Worm (Caenorhabditis elegans) whole organism, dauer: Measurements from ENCODE around the gene W06D11.2.
"Not testable (repeated sequence)": the region's sequence is repeated elsewhere in the genome, so short reads cannot be mapped to it uniquely, and the experiment has no call there.

Source experiments
- unc-62 ChIP-seq: sonication (generic microtip); optimal IDR thresholded peaks from 2 replicates; lab custom pipeline; 2017; ENCODE audit warnings: missing biosample characterization, missing genetic modification reagents, missing genetic modification characterization

W06D11.2 gene

DNA sequence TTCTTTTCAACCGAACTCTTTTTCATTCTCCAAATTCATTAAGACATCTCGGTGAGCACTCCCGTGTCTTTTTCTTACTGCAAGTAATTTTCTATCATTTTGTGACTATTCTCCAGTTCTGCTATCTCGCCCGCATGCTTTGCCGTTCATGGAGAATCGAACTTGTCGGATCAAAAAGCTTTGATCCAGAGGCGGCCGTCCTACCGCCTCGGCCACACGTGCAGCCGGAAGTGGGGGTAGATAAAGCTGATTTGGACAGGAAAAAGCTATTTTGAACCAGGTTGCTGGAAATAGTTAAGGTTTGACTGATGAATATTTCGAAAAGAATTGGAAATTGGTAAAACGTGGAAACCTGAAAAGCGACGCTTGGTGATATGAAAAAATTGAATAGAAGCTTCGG lies 7.7 kb upstream of the W06D11.2 start:
- TF ChIP-seq unc-62 (GFP tag; lab: Kevin White, UChicago): no peak

- TF ChIP-seq unc-62 (GFP tag; lab: Kevin White, UChicago): not testable (repeated sequence)
Measured at ce11 chrX:12302755-12303154, 6.2 kb upstream of the W06D11.2 start, which contains the start of gene dot-1.3. dot-1.3 (minus strand) TSS chrX:12302855.

DNA sequence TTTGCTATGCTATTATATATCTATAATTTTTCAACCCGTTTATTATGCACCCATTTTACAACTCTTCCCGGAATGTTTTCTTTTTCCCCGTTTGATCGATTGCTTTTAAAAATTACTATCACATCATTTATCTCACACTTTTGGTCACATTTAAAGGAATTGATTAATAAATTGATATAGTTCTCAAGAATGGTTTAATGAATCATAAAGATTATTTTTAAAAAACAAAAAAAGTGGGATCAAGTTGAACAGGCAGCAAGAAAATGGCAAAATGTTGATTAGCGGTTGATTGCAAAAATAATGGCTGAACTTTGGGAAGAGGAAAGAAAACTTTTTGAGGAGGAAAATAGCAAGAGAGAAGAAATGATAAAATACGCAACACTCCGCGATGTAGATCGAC lies 3.3 kb upstream of the W06D11.2 start, which contains the start of gene W06D11.5:
W06D11.5 (plus strand) TSS at position 301 of the 400 bp plus-strand sequence.
- no peak for TF ChIP-seq unc-62 (GFP tag; lab: Kevin White, UChicago)

ce11 chrX:12298324-12298723 lies 1.8 kb upstream of the W06D11.2 start, which contains the start of gene W06D11.3:
W06D11.3 (plus strand) TSS chrX:12298683.
- no peak for TF ChIP-seq unc-62 (GFP tag; lab: Kevin White, UChicago)

- TF ChIP-seq unc-62 (GFP tag; lab: Kevin White, UChicago): no peak
Measured at ce11 chrX:12294263-12294662, 2.3 kb downstream of the W06D11.2 start, which contains the start of gene W06D11.1. W06D11.1 (plus strand) TSS chrX:12294563.

DNA sequence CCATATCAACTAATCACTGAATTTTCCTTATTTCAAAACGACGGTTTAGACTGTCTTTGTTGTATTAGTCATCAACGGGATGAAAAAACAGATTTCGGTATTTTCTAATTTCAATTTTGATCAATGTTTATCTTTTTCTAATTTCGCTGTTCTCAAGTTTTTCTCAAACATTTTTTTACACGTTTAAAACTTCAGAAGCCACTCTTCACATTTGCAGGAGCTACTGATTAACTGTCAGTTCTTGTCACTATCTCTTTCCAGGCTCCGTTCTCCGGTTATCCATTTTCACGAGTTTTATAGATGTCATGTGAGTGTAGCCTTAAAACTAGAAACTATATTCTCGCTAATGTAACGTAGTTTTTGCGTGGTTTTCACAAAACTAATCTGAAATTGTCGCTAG lies 6.0 kb downstream of the W06D11.2 start, which contains the start of gene C04B4.4:
C04B4.4 (plus strand) TSS at position 301 of the 400 bp plus-strand sequence.
- no peak for TF ChIP-seq unc-62 (GFP tag; lab: Kevin White, UChicago)

- no peak for TF ChIP-seq unc-62 (GFP tag; lab: Kevin White, UChicago)
Measured at ce11 chrX:12288254-12288653, 8.3 kb downstream of the W06D11.2 start, which contains the start of gene C04B4.5. C04B4.5 (minus strand) TSS chrX:12288354.

- no peak for TF ChIP-seq unc-62 (GFP tag; lab: Kevin White, UChicago)
Measured at ce11 chrX:12285496-12285895, 11.0 kb downstream of the W06D11.2 start, which contains the start of gene lips-2. lips-2 (plus strand) TSS chrX:12285796.

- no peak for TF ChIP-seq unc-62 (GFP tag; lab: Kevin White, UChicago)
Measured at ce11 chrX:12284161-12284560, 12.4 kb downstream of the W06D11.2 start.

- no peak for TF ChIP-seq unc-62 (GFP tag; lab: Kevin White, UChicago)
Measured at ce11 chrX:12282911-12283310, 13.6 kb downstream of the W06D11.2 start, which contains the start of gene C04B4.2. C04B4.2 (plus strand) TSS chrX:12283281.

ce11 chrX:12280477-12280876 lies 16.1 kb downstream of the W06D11.2 start, which contains the start of gene C04B4.1:
C04B4.1 (plus strand) TSS chrX:12280777.
- no peak for TF ChIP-seq unc-62 (GFP tag; lab: Kevin White, UChicago)

ce11 chrX:12275577-12275976 lies 21.0 kb downstream of the W06D11.2 start, which contains the start of gene C04B4.6:
C04B4.6 (minus strand) TSS chrX:12275677.
- no peak for TF ChIP-seq unc-62 (GFP tag; lab: Kevin White, UChicago)

- no peak for TF ChIP-seq unc-62 (GFP tag; lab: Kevin White, UChicago)
Measured at ce11 chrX:12273870-12274269, 22.7 kb downstream of the W06D11.2 start, which contains the start of gene H19J13.2. H19J13.2 (minus strand) TSS chrX:12273970.

- no peak for TF ChIP-seq unc-62 (GFP tag; lab: Kevin White, UChicago)
Measured at ce11 chrX:12270841-12271240, 25.7 kb downstream of the W06D11.2 start, which contains the start of gene otpl-8. otpl-8 (minus strand) TSS chrX:12270941.

DNA sequence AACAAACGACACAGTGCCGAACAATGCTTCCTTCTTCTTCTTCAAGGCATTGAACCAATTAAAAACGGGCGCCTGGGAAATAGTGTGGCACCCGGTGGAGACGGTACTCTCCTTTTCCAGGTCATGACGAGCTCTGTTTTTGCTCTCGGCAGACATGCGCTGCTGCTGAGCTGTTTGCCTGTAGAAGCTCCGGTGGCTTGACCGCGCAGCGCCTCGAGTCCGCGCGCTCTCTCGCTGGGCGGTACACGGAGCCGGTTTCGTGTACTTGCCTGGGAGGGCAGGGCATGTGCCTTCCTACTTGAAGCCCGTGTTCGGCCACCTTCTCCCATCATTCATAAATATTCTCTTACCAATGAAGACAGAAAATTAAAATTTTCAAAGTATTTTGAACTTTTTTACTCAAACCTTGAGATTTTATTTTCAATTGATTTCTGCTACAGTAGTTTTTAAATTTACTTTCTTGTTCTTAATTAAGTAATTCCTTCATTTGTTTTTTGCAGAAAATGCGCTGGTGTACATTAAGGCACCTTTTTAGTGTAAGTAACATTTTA lies 36.1 kb downstream of the W06D11.2 start, which contains the start of gene E01G6.1:
E01G6.1 (plus strand) TSS at position 501 of the 551 bp plus-strand sequence.
- no peak for TF ChIP-seq unc-62 (GFP tag; lab: Kevin White, UChicago)

DNA sequence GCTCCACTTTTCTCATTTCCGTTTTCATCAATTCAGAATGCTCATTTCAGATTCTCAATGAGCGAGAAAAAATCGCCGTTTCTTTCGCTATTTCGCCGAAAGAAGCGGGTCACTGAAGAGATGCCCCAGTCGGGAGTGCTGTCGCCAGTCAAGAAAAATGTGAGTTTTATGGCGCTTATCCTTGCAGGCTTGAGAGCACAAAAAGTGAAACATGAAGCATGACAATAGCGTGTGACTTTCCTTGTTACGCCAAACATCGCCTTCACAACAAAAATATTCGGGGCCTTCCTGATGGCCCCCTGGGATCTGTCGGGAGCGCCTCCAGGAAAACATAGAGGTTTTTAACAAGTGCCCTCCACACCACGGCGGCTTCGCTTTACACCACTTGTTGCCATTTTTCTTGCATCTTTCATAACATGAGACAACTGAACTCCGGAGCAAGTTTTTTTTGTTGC lies 39.9 kb downstream of the W06D11.2 start, which contains the start of gene E01G6.2:
E01G6.2 (plus strand) TSS at position 51 of the 455 bp plus-strand sequence.
- no peak for TF ChIP-seq unc-62 (GFP tag; lab: Kevin White, UChicago)
